Fruit fly (Drosophila melanogaster): ENCODE measurements around the gene Fnta.

dm6 chr2L:4829040-4829439 lies 1.5 kb downstream of the Fnta start:
- no peak for TF ChIP-seq CG13204 (GFP tag; optimal IDR thresholded peaks at IDR 0.05)
- no peak for TF ChIP-seq CG17806 (tag; optimal IDR thresholded peaks at IDR 0.05)
